Worm (Caenorhabditis elegans): ENCODE results near the gene F23F12.3.

DNA sequence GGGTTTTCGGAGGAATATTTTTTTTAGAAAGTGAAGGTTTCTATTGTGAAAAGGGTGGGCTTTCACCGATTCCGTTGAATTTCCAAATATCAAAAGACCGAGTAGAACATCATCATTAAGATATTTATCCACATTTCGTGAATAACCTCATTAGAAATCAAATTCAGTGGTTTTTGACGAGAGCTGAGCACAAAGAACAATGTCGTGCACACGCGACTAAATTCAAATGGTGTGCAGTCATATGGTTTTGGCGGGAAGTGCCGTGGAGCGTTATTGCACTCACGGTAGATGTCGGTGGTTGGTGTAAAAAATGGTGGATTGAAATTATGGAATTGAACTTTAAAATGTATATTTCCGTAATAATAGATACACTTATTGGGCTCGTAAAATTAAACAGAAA, 47.6 kb upstream of the F23F12.3 start:
- TF ChIP-seq ama-1 (optimal IDR thresholded peaks at IDR 0.05) (no peak), egl-27 (tag; optimal IDR thresholded peaks at IDR 0.05) (no peak), elt-1 (tag; optimal IDR thresholded peaks at IDR 0.05) (no peak), nhr-12 (tag; optimal IDR thresholded peaks at IDR 0.05) (no peak), mdl-1 (tag; optimal IDR thresholded peaks at IDR 0.05) (no peak), lsy-2 (tag; optimal IDR thresholded peaks at IDR 0.05) (peak in 1 of 2 experiments; percentile 15), ztf-11 (tag; optimal IDR thresholded peaks at IDR 0.05) (no peak), snpc-4 (tag; optimal IDR thresholded peaks at IDR 0.05) (no peak), nhr-25 (tag; optimal IDR thresholded peaks at IDR 0.05) (no peak)

Data from whole organism, L2 larva.